Fruit fly (Drosophila melanogaster): Measurements from ENCODE around the gene Taf8.

Taf8 gene

DNA sequence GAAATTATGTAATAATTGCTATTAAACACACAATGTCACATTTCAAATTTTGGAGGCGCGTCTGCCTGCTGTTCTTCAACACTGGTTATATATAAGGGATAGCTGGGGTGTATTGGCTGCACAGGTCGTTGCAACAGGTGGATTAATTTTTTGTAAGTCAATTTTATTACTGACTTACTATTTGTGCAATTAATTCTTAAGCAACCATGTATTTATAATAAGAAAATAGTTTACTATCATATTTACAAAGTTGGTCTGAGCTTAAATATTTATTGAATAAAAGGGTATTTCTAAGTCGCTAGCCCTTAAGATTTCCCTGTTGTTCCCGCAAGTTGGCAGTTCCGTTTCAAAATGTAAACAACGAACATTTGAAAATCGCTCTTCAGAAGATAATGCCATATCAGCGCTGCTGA, 9.0 kb upstream of the Taf8 start, which contains the start of gene RhoGAP16F (continued):
- TF ChIP-seq CrebA (GFP tag; optimal IDR thresholded peaks at IDR 0.05; ENCODE audit: borderline replicate concordance) (no peak), Myc (optimal IDR thresholded peaks at IDR 0.05) (no peak), Abd-B (GFP tag; optimal IDR thresholded peaks at IDR 0.05) (no peak), woc (GFP tag; optimal IDR thresholded peaks at IDR 0.05) (peak; percentile 89), GATAd (GFP tag; optimal IDR thresholded peaks at IDR 0.05) (peak; percentile 34), N (GFP tag; optimal IDR thresholded peaks at IDR 0.05) (no peak), rgr (GFP tag; optimal IDR thresholded peaks at IDR 0.05) (peak; percentile 87), Sp1 (GFP tag; optimal IDR thresholded peaks at IDR 0.05) (peak; percentile 80), foxo (GFP tag; optimal IDR thresholded peaks at IDR 0.05) (peak in 1 of 2 experiments; percentile 88), CG32264 (GFP tag; optimal IDR thresholded peaks at IDR 0.05) (peak; percentile 20), CG9705 (GFP tag; optimal IDR thresholded peaks at IDR 0.05) (peak; percentile 68)

DNA sequence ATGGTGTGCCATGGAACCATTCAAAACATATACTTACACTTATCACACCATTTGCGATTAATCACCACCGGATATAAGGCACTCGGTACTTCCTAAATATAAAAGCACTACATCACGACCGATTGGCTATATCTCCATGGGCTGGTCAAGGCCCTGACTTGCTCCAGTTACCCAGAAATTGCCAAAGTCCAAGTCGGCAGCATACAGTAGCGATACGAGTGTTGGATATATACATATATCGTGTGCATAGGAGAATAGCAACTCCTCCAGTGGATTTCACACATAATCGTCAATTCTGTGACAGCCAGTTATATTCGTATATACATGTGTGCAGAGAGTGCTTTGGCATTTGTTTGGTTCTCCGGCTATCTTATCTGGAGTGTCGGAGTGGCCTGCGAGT, 7.6 kb upstream of the Taf8 start:
- TF ChIP-seq brk (GFP tag; optimal IDR thresholded peaks at IDR 0.05) (no peak), Dif (GFP tag; optimal IDR thresholded peaks at IDR 0.05; ENCODE audit: partially characterized antibody) (no peak), psq (GFP tag; optimal IDR thresholded peaks at IDR 0.05) (no peak), dmrt93B (GFP tag; optimal IDR thresholded peaks at IDR 0.05) (no peak), rgr (GFP tag; optimal IDR thresholded peaks at IDR 0.05) (no peak), br (GFP tag; optimal IDR thresholded peaks at IDR 0.05) (no peak), woc (GFP tag; optimal IDR thresholded peaks at IDR 0.05) (no peak), ey (GFP tag; optimal IDR thresholded peaks at IDR 0.05) (no peak), Vsx2 (GFP tag; optimal IDR thresholded peaks at IDR 0.05; ENCODE audit: partially characterized antibody) (no peak), Jra (GFP tag; optimal IDR thresholded peaks at IDR 0.05) (no peak), Hnf4 (GFP tag; optimal IDR thresholded peaks at IDR 0.05) (no peak), GATAd (GFP tag; optimal IDR thresholded peaks at IDR 0.05) (no peak), h (GFP tag; optimal IDR thresholded peaks at IDR 0.05) (no peak), jim (GFP tag; optimal IDR thresholded peaks at IDR 0.05) (no peak), Mio (GFP tag; optimal IDR thresholded peaks at IDR 0.05) (no peak), usp (GFP tag; optimal IDR thresholded peaks at IDR 0.05) (no peak), Hr78 (GFP tag; optimal IDR thresholded peaks at IDR 0.05) (no peak), N (GFP tag; optimal IDR thresholded peaks at IDR 0.05) (no peak), sage (GFP tag; optimal IDR thresholded peaks at IDR 0.05) (no peak)

DNA sequence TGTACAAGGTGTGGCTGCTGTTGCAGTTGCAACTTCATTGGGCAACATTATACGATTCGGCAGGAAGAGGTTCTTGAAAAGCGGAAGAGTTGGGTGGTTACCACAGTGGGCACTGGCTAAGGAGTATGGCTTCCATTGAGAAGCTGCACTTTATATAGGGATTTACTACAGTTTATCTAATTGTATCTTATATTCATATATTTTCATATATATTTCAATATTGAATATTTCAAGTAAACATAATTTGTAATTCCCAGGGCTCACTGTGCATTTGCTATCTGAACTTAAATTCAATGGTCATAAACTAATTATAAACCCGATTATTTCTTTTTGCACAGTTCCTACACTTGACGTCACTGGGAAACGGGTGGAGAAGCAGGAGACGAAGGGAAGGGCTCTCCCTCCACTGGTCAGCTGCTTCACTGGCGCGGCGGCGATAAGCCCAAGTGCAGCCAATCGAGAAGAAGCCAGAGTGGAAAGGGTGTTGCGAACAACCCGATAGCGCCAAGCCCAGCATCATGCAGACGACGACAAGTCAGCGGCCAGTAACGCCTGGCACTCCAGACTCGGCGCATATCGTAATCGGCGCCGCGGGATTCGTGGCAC, 6.9 kb upstream of the Taf8 start:
- TF ChIP-seq ey (GFP tag; optimal IDR thresholded peaks at IDR 0.05) (peak; percentile 41), HLH106 (tag; optimal IDR thresholded peaks at IDR 0.05) (peak; percentile 45), Dfd (GFP tag; optimal IDR thresholded peaks at IDR 0.05) (no peak), Sp1 (GFP tag; optimal IDR thresholded peaks at IDR 0.05) (peak; percentile 59), Dif (GFP tag; optimal IDR thresholded peaks at IDR 0.05; ENCODE audit: partially characterized antibody) (no peak), br (GFP tag; optimal IDR thresholded peaks at IDR 0.05) (peak; percentile 14), woc (GFP tag; optimal IDR thresholded peaks at IDR 0.05) (no peak), Hr83 (GFP tag; optimal IDR thresholded peaks at IDR 0.05; ENCODE audit: poor library complexity, severe bottlenecking) (no peak), Rel (GFP tag; optimal IDR thresholded peaks at IDR 0.05) (no peak), Rel (tag; optimal IDR thresholded peaks at IDR 0.05) (no peak), usp (GFP tag; optimal IDR thresholded peaks at IDR 0.05) (no peak), dsf (GFP tag; optimal IDR thresholded peaks at IDR 0.05; ENCODE audit: borderline replicate concordance) (no peak), dmrt93B (GFP tag; optimal IDR thresholded peaks at IDR 0.05) (peak; percentile 28), fru (GFP tag; optimal IDR thresholded peaks at IDR 0.05) (peak; percentile 50), OdsH (GFP tag; optimal IDR thresholded peaks at IDR 0.05) (peak; percentile 65), psq (GFP tag; optimal IDR thresholded peaks at IDR 0.05) (peak; percentile 63), rgr (GFP tag; optimal IDR thresholded peaks at IDR 0.05) (peak; percentile 69), foxo (GFP tag; optimal IDR thresholded peaks at IDR 0.05) (peak in 1 of 2 experiments; percentile 78), h (GFP tag; optimal IDR thresholded peaks at IDR 0.05) (peak; percentile 68), CG9705 (GFP tag; optimal IDR thresholded peaks at IDR 0.05) (no peak), N (GFP tag; optimal IDR thresholded peaks at IDR 0.05) (no peak), Jra (GFP tag; optimal IDR thresholded peaks at IDR 0.05) (no peak), Hnf4 (GFP tag; optimal IDR thresholded peaks at IDR 0.05) (peak; percentile 43), Vsx2 (GFP tag; optimal IDR thresholded peaks at IDR 0.05; ENCODE audit: partially characterized antibody) (no peak), jim (GFP tag; optimal IDR thresholded peaks at IDR 0.05) (no peak)

All from whole organism, wandering third instar larva.